Worm (Caenorhabditis elegans) whole organism, L2 larva: ENCODE data around the gene wah-1.

Experiments used
- R02D3.7 ChIP-seq: fragments of 150-350 bp; optimal IDR thresholded peaks from 2 replicates; lab custom pipeline; 2014; ENCODE audit warnings: missing biosample characterization, missing genetic modification characterization
- elt-3 ChIP-seq: sonication (generic microtip); optimal IDR thresholded peaks from 2 replicates; lab custom pipeline; 2017; ENCODE audit warnings: missing biosample characterization, missing genetic modification characterization
- unc-62 ChIP-seq: fragments of 150-350 bp; optimal IDR thresholded peaks from 2 replicates; lab custom pipeline; 2014; ENCODE audit warnings: missing biosample characterization, missing genetic modification reagents, missing genetic modification characterization

- TF ChIP-seq R02D3.7 (tag; lab: Kevin White, UChicago): no peak
- TF ChIP-seq unc-62 (GFP tag; lab: Kevin White, UChicago): no peak
- TF ChIP-seq elt-3 (tag; lab: Kevin White, UChicago): no peak
Measured at ce11 chrIII:12030669-12031068, 40.7 kb downstream of the wah-1 start, which contains the start of gene Y79H2A.2.
